Fruit fly (Drosophila melanogaster) whole organism, embryonic: Measurements from ENCODE around the gene salr.
A peak's percentile ranks its signal among the peaks of the same experiment; 100 is the strongest.

Experiments
- Blimp-1 ChIP-seq: fragments of 200-800 bp; sonication (Bioruptor generic); optimal IDR thresholded peaks from 3 replicates; lab custom pipeline; 2018; ENCODE audit warnings: missing biosample characterization, missing genetic modification characterization, mild to moderate bottlenecking, moderate library complexity, missing genetic modification reagents
- CG10462 ChIP-seq: fragments of 200-800 bp; sonication (Bioruptor generic); optimal IDR thresholded peaks from 2 replicates; lab custom pipeline; 2016; ENCODE audit warnings: missing biosample characterization, missing genetic modification characterization
- CG11085 ChIP-seq: fragments of 200-800 bp; sonication (Bioruptor generic); IDR thresholded peaks from 2 replicates; pipeline ENCODE4 v1.3.6; 2022; ENCODE audit warnings: missing biosample characterization, missing genetic modification characterization
- CG11695 ChIP-seq: fragments of 200-800 bp; sonication (Bioruptor generic); IDR thresholded peaks from 3 replicates; pipeline ENCODE4 v1.3.6; 2022; ENCODE audit warnings: missing biosample characterization, missing genetic modification characterization
- CG12104 ChIP-seq: fragments of 200-800 bp; sonication (Bioruptor generic); optimal IDR thresholded peaks from 3 replicates; lab custom pipeline; 2016; ENCODE audit warnings: missing biosample characterization, missing genetic modification characterization
- CG12155 ChIP-seq: fragments of 200-800 bp; sonication (Bioruptor generic); optimal IDR thresholded peaks from 3 replicates; lab custom pipeline; 2016; ENCODE audit warnings: missing biosample characterization, missing genetic modification characterization
- CG12236 ChIP-seq: fragments of 200-800 bp; sonication (Bioruptor generic); optimal IDR thresholded peaks from 2 replicates; lab custom pipeline; 2016; ENCODE audit warnings: missing biosample characterization, missing genetic modification characterization
- CG13296 ChIP-seq: fragments of 200-800 bp; sonication (Bioruptor generic); optimal IDR thresholded peaks from 3 replicates; lab custom pipeline; 2018; ENCODE audit warnings: missing biosample characterization, mild to moderate bottlenecking, missing genetic modification characterization
- CG15514 ChIP-seq: fragments of 200-800 bp; sonication (Bioruptor generic); optimal IDR thresholded peaks from 3 replicates; lab custom pipeline; 2017; ENCODE audit warnings: missing biosample characterization, missing genetic modification characterization, mild to moderate bottlenecking, moderate library complexity, missing genetic modification reagents
- CG15601 ChIP-seq: fragments of 200-800 bp; sonication (Bioruptor generic); optimal IDR thresholded peaks from 3 replicates; lab custom pipeline; 2019; ENCODE audit warnings: missing biosample characterization, mild to moderate bottlenecking, missing genetic modification characterization, moderate library complexity
- CG17829 ChIP-seq: fragments of 200-800 bp; optimal IDR thresholded peaks from 2 replicates; lab custom pipeline; 2019; ENCODE audit warnings: missing biosample characterization, mild to moderate bottlenecking, missing genetic modification characterization, moderate library complexity
- CG2712 ChIP-seq: fragments of 200-800 bp; optimal IDR thresholded peaks from 3 replicates; lab custom pipeline; 2019; ENCODE audit warnings: missing biosample characterization, mild to moderate bottlenecking, missing genetic modification characterization, moderate library complexity
- CG31388 ChIP-seq: fragments of 200-800 bp; sonication (Bioruptor generic); optimal IDR thresholded peaks from 2 replicates; lab custom pipeline; 2016; ENCODE audit warnings: missing biosample characterization, missing genetic modification characterization
- CG31441 ChIP-seq: fragments of 200-800 bp; sonication (Bioruptor generic); IDR thresholded peaks from 2 replicates; pipeline ENCODE4 v1.3.6; 2022; ENCODE audit warnings: missing biosample characterization, missing genetic modification characterization
- CG3163 ChIP-seq: fragments of 200-800 bp; sonication (Bioruptor generic); optimal IDR thresholded peaks from 3 replicates; lab custom pipeline; 2016; ENCODE audit warnings: missing biosample characterization, missing genetic modification characterization
- CG33557 ChIP-seq: fragments of 200-800 bp; sonication (Bioruptor generic); optimal IDR thresholded peaks from 2 replicates; lab custom pipeline; 2019; ENCODE audit warnings: missing biosample characterization, mild to moderate bottlenecking, missing genetic modification characterization, moderate library complexity
- CG3726 ChIP-seq: fragments of 200-800 bp; sonication (Bioruptor generic); IDR thresholded peaks from 3 replicates; pipeline ENCODE4, ENCODE4 v1.3.6; 2022; ENCODE audit warnings: missing biosample characterization, missing genetic modification characterization
- CG7745 ChIP-seq: fragments of 200-800 bp; sonication (Bioruptor generic); optimal IDR thresholded peaks from 2 replicates; lab custom pipeline; 2018; ENCODE audit warnings: missing biosample characterization, mild to moderate bottlenecking, missing genetic modification characterization, moderate library complexity
- CG7928 ChIP-seq: fragments of 200-800 bp; sonication (Bioruptor generic); optimal IDR thresholded peaks from 2 replicates; lab custom pipeline; 2017; ENCODE audit warnings: missing biosample characterization, mild to moderate bottlenecking, missing genetic modification characterization
- CG8765 ChIP-seq: fragments of 200-800 bp; sonication (Bioruptor generic); IDR thresholded peaks from 2 replicates; pipeline ENCODE4 v1.3.6; 2022; ENCODE audit warnings: missing biosample characterization, missing genetic modification characterization
- Hr51 ChIP-seq, 2 experiments: fragments of 200-800 bp; sonication (Bioruptor generic); optimal IDR thresholded peaks; 2 replicates in 1 of 2; 3 replicates in 1 of 2; lab custom pipeline; 2016 to 2018; ENCODE audit warnings: missing biosample characterization in 2 of 2, missing genetic modification characterization in 2 of 2, mild to moderate bottlenecking in 1 of 2, moderate library complexity in 1 of 2
- Hr78 ChIP-seq, 2 experiments: fragments of 200-800 bp in 1 of 2; fragments of >200 bp in 1 of 2; sonication (Bioruptor generic) in 1 of 2; optimal IDR thresholded peaks; 2 replicates each; lab custom pipeline; 2017 to 2019; ENCODE audit warnings: missing biosample characterization in 2 of 2, missing genetic modification characterization in 2 of 2, mild to moderate bottlenecking in 1 of 2, moderate library complexity in 1 of 2
- Stat92E ChIP-seq, 3 experiments: fragments of >200 bp in 2 of 3; fragments of 200-800 bp in 1 of 3; sonication (Bioruptor generic) in 1 of 3; optimal IDR thresholded peaks; 2 replicates each; lab custom pipeline; 2017 to 2019; ENCODE audit warnings: missing biosample characterization in 3 of 3, missing genetic modification characterization in 3 of 3, mild to moderate bottlenecking in 1 of 3, moderate library complexity in 1 of 3
- abd-A ChIP-seq: fragments of 200-800 bp; sonication (Bioruptor generic); optimal IDR thresholded peaks from 3 replicates; lab custom pipeline; 2019; ENCODE audit warnings: missing biosample characterization, mild to moderate bottlenecking, missing genetic modification characterization, moderate library complexity
- ato ChIP-seq: fragments of 200-800 bp; sonication (Bioruptor generic); IDR thresholded peaks from 2 replicates; pipeline ENCODE4 v1.3.6; 2022; ENCODE audit warnings: missing biosample characterization, missing genetic modification characterization; ENCODE audit not compliant: partially characterized antibody
- caup ChIP-seq: fragments of 200-800 bp; sonication (Bioruptor generic); optimal IDR thresholded peaks from 3 replicates; lab custom pipeline; 2017; ENCODE audit warnings: missing biosample characterization, mild to moderate bottlenecking, missing genetic modification characterization, moderate library complexity; ENCODE audit not compliant: severe bottlenecking
- croc ChIP-seq: fragments of 200-800 bp; sonication (Bioruptor generic); conservative IDR thresholded peaks from 3 replicates; pipeline ENCODE4 v1.3.6; 2022; ENCODE audit warnings: missing biosample characterization, missing genetic modification characterization
- crol ChIP-seq: fragments of 200-800 bp; sonication (Bioruptor generic); IDR thresholded peaks from 2 replicates; pipeline ENCODE4 v1.3.6; 2022; ENCODE audit warnings: missing biosample characterization, missing genetic modification characterization
- dmrt99B ChIP-seq: fragments of 200-800 bp; sonication (Bioruptor generic); optimal IDR thresholded peaks from 2 replicates; lab custom pipeline; 2018; ENCODE audit warnings: missing biosample characterization, mild to moderate bottlenecking, missing genetic modification characterization, moderate library complexity
- eve ChIP-seq, 2 experiments: fragments of >200 bp; optimal IDR thresholded peaks; 2 replicates each; lab custom pipeline; 2017; ENCODE audit warnings: missing biosample characterization in 2 of 2, missing genetic modification characterization in 2 of 2
- gsb ChIP-seq: fragments of 200-800 bp; sonication (Bioruptor generic); IDR thresholded peaks from 2 replicates; pipeline ENCODE4 v1.3.6; 2022; ENCODE audit warnings: missing biosample characterization, missing genetic modification characterization
- hb ChIP-seq: fragments of 200-800 bp; sonication (Bioruptor generic); IDR thresholded peaks from 3 replicates; pipeline ENCODE4 v1.3.6; 2022; ENCODE audit warnings: missing biosample characterization, missing genetic modification characterization; ENCODE audit not compliant: partially characterized antibody
- knrl ChIP-seq: fragments of 200-800 bp; sonication (Bioruptor generic); IDR thresholded peaks from 3 replicates; pipeline ENCODE4 v1.3.6; 2022; ENCODE audit warnings: missing biosample characterization, missing genetic modification characterization; ENCODE audit not compliant: partially characterized antibody
- mirr ChIP-seq: fragments of 200-800 bp; sonication (Bioruptor generic); optimal IDR thresholded peaks from 3 replicates; lab custom pipeline; 2018; ENCODE audit warnings: missing biosample characterization, mild to moderate bottlenecking, missing genetic modification characterization
- onecut ChIP-seq: fragments of 200-800 bp; sonication (Bioruptor generic); IDR thresholded peaks from 2 replicates; pipeline ENCODE4 v1.3.6; 2022; ENCODE audit warnings: missing biosample characterization, missing genetic modification characterization
- prd ChIP-seq, 3 experiments: fragments of >200 bp in 2 of 3; fragments of 200-800 bp in 1 of 3; sonication (Bioruptor generic) in 1 of 3; optimal IDR thresholded peaks in 2 of 3; IDR thresholded peaks in 1 of 3; 2 replicates in 2 of 3; 3 replicates in 1 of 3; pipeline versions ENCODE4 v1.3.6 to Lab custom; 2017 to 2022; ENCODE audit warnings: missing biosample characterization in 1 of 3, missing genetic modification characterization in 1 of 3
- sr ChIP-seq: fragments of 200-800 bp; sonication (Bioruptor generic); IDR thresholded peaks from 3 replicates; pipeline ENCODE4 v1.3.6; 2022; ENCODE audit warnings: missing biosample characterization, missing genetic modification characterization
- tgo ChIP-seq: fragments of 200-800 bp; sonication (Bioruptor generic); IDR thresholded peaks from 3 replicates; pipeline ENCODE4 v1.3.6; 2022; ENCODE audit warnings: missing biosample characterization, missing genetic modification characterization
- trh ChIP-seq: fragments of 200-800 bp; sonication (Bioruptor generic); optimal IDR thresholded peaks from 2 replicates; lab custom pipeline; 2016; ENCODE audit warnings: missing biosample characterization, missing genetic modification characterization
- tup ChIP-seq: fragments of 200-800 bp; sonication (Bioruptor generic); optimal IDR thresholded peaks from 2 replicates; lab custom pipeline; 2016; ENCODE audit warnings: missing biosample characterization, mild to moderate bottlenecking, missing genetic modification characterization, moderate library complexity
- usp ChIP-seq: fragments of >200 bp; optimal IDR thresholded peaks from 2 replicates; lab custom pipeline; 2017; ENCODE audit warnings: missing biosample characterization, missing genetic modification characterization
- vvl ChIP-seq: fragments of 200-800 bp; sonication (Bioruptor generic); IDR thresholded peaks from 2 replicates; pipeline ENCODE4 v1.3.6; 2022; ENCODE audit warnings: missing biosample characterization, missing genetic modification characterization

Gene salr

dm6 chr2L:11395636-11396035 is 37.0 kb downstream of the salr start (continued):
- no peak for TF ChIP-seq CG15514
- TF ChIP-seq onecut (GFP tag; lab: Robert Waterston, UW): no peak
- no peak for TF ChIP-seq CG13296 (GFP tag; lab: Kevin White, UChicago)
- TF ChIP-seq CG31441 (GFP tag; lab: Robert Waterston, UW): 0 out of 2 replicates have a peak, but pooled peaks have one; percentile 19
- TF ChIP-seq Blimp-1 (GFP tag; lab: Kevin White, UChicago): peak; percentile 4
- TF ChIP-seq CG31388 (GFP tag; lab: Kevin White, UChicago): no peak
- no peak for TF ChIP-seq CG17829 (tag; lab: Kevin White, UChicago)
- no peak for TF ChIP-seq mirr (GFP tag; lab: Kevin White, UChicago)
- TF ChIP-seq CG3726 (GFP tag; lab: Robert Waterston, UW): no peak
- TF ChIP-seq croc (GFP tag; lab: Robert Waterston, UW): no peak
- TF ChIP-seq Stat92E (GFP tag; optimal IDR thresholded peaks at IDR 0.05; lab: Kevin White, UChicago): no peak
- TF ChIP-seq CG7928 (GFP tag; lab: Kevin White, UChicago): no peak
- no peak for TF ChIP-seq gsb (GFP tag; lab: Robert Waterston, UW)
- no peak for TF ChIP-seq tup (GFP tag; lab: Kevin White, UChicago)
- no peak for TF ChIP-seq CG12104 (GFP tag; lab: Kevin White, UChicago)
- no peak for TF ChIP-seq Hr51 (GFP tag; optimal IDR thresholded peaks at IDR 0.05; lab: Kevin White, UChicago)
- no peak for TF ChIP-seq ato (GFP tag; lab: Robert Waterston, UW)
- TF ChIP-seq CG12155: no peak
- TF ChIP-seq CG8765 (GFP tag; lab: Robert Waterston, UW): no peak
- TF ChIP-seq dmrt99B (tag; lab: Kevin White, UChicago): peak; percentile 8
- TF ChIP-seq tgo (GFP tag; lab: Robert Waterston, UW): peak; percentile 29; the same call in 2 of the 3 replicates
- TF ChIP-seq eve (GFP tag; optimal IDR thresholded peaks at IDR 0.05; lab: Kevin White, UChicago): no peak
- TF ChIP-seq CG2712 (tag; lab: Kevin White, UChicago): peak; percentile 23
- TF ChIP-seq CG3163 (GFP tag; lab: Kevin White, UChicago): no peak
- no peak for TF ChIP-seq prd (optimal IDR thresholded peaks at IDR 0.05; lab: Kevin White, UChicago)
- 0 out of 3 replicates have a peak, but pooled peaks have one; percentile 10 for TF ChIP-seq prd (GFP tag; IDR thresholded peaks at IDR 0.05; lab: Robert Waterston, UW)

- TF ChIP-seq sr (GFP tag; lab: Robert Waterston, UW) (peak; percentile 62; the same call in 2 of the 3 replicates), CG11085 (GFP tag; lab: Robert Waterston, UW) (no peak), crol (GFP tag; lab: Robert Waterston, UW) (peak; percentile 59), trh (GFP tag; lab: Kevin White, UChicago) (no peak), CG15601 (tag; lab: Kevin White, UChicago) (no peak), vvl (GFP tag; lab: Robert Waterston, UW) (peak; percentile 61; the same call in 1 of the 2 replicates), caup (GFP tag; lab: Kevin White, UChicago) (no peak), Hr78 (GFP tag; optimal IDR thresholded peaks at IDR 0.05; lab: Kevin White, UChicago) (no peak), CG10462 (no peak), usp (GFP tag; lab: Kevin White, UChicago) (no peak), knrl (GFP tag; lab: Robert Waterston, UW) (0 out of 3 replicates have a peak, but pooled peaks have one; percentile 24), CG12236 (no peak), CG7745 (tag; lab: Kevin White, UChicago) (no peak), CG7928 (GFP tag; lab: Kevin White, UChicago) (no peak), CG11695 (GFP tag; lab: Robert Waterston, UW) (no peak), CG33557 (GFP tag; lab: Kevin White, UChicago) (no peak), tgo (GFP tag; lab: Robert Waterston, UW) (no peak), hb (0 out of 3 replicates have a peak, but pooled peaks have one; percentile 11), abd-A (tag; lab: Kevin White, UChicago) (peak; percentile 27)
- TF ChIP-seq, all 482 proteins: peak for 6
Measured at dm6 chr2L:11396157-11396876, 37.6 kb downstream of the salr start.
